Worm (Caenorhabditis elegans) whole organism, L2 larva: Measurements from ENCODE around the gene nhr-3.
A peak's percentile ranks its signal among the peaks of the same experiment; 100 is the strongest.

Experiments used
- C34F6.9 ChIP-seq: fragments of 150-350 bp; optimal IDR thresholded peaks from 2 replicates; lab custom pipeline; 2014; ENCODE audit warnings: missing biosample characterization, missing genetic modification characterization
- F13H6.1 ChIP-seq: sonication (generic microtip); optimal IDR thresholded peaks from 2 replicates; lab custom pipeline; 2016; ENCODE audit warnings: missing genetic modification characterization, missing compliant biosample characterization
- R02D3.7 ChIP-seq: fragments of 150-350 bp; optimal IDR thresholded peaks from 2 replicates; lab custom pipeline; 2014; ENCODE audit warnings: missing biosample characterization, missing genetic modification characterization
- Y55F3AM.14 ChIP-seq: fragments of 200-800 bp; sonication (Bioruptor generic); optimal IDR thresholded peaks from 2 replicates; lab custom pipeline; 2018; ENCODE audit warnings: mild to moderate bottlenecking, missing genetic modification characterization, missing compliant biosample characterization
- ZK546.5 ChIP-seq: sonication (generic microtip); optimal IDR thresholded peaks from 2 replicates; lab custom pipeline; 2017; ENCODE audit warnings: missing biosample characterization, missing genetic modification characterization
- alr-1 ChIP-seq: fragments of 150-350 bp; optimal IDR thresholded peaks from 2 replicates; lab custom pipeline; 2014; ENCODE audit warnings: missing biosample characterization, missing genetic modification characterization
- aly-2 ChIP-seq: fragments of 150-350 bp; optimal IDR thresholded peaks from 2 replicates; lab custom pipeline; 2014; ENCODE audit warnings: missing biosample characterization, missing genetic modification characterization
- ama-1 ChIP-seq: fragments of 150-350 bp; optimal IDR thresholded peaks from 2 replicates; lab custom pipeline; 2018; ENCODE audit warnings: inconsistent platforms
- blmp-1 ChIP-seq: sonication (generic microtip); optimal IDR thresholded peaks from 2 replicates; lab custom pipeline; 2017; ENCODE audit warnings: missing genetic modification characterization, mild to moderate bottlenecking, missing compliant biosample characterization, antibody characterized with exemption, moderate library complexity; ENCODE audit not compliant: insufficient read depth
- ceh-16 ChIP-seq: fragments of 150-350 bp; optimal IDR thresholded peaks from 2 replicates; lab custom pipeline; 2014; ENCODE audit warnings: missing biosample characterization, missing genetic modification characterization
- ceh-82 ChIP-seq: fragments of 150-350 bp; optimal IDR thresholded peaks from 2 replicates; lab custom pipeline; 2014; ENCODE audit warnings: missing biosample characterization, missing genetic modification characterization
- crh-2 ChIP-seq: sonication (generic microtip); optimal IDR thresholded peaks from 2 replicates; lab custom pipeline; 2017; ENCODE audit warnings: missing biosample characterization, missing genetic modification characterization
- dmd-4 ChIP-seq: sonication (generic microtip); optimal IDR thresholded peaks from 2 replicates; lab custom pipeline; 2017; ENCODE audit warnings: missing biosample characterization, missing genetic modification characterization
- egl-27 ChIP-seq: sonication (generic microtip); optimal IDR thresholded peaks from 3 replicates; lab custom pipeline; 2017; ENCODE audit warnings: missing biosample characterization, missing genetic modification reagents, missing genetic modification characterization
- elt-1 ChIP-seq: fragments of 150-350 bp; optimal IDR thresholded peaks from 2 replicates; lab custom pipeline; 2014; ENCODE audit warnings: missing biosample characterization, missing genetic modification characterization
- elt-3 ChIP-seq: sonication (generic microtip); optimal IDR thresholded peaks from 2 replicates; lab custom pipeline; 2017; ENCODE audit warnings: missing biosample characterization, missing genetic modification characterization
- fos-1 ChIP-seq: fragments of 150-350 bp; optimal IDR thresholded peaks from 2 replicates; lab custom pipeline; 2014; ENCODE audit warnings: missing biosample characterization, missing genetic modification characterization
- gmeb-1 ChIP-seq: fragments of 150-350 bp; optimal IDR thresholded peaks from 2 replicates; lab custom pipeline; 2014; ENCODE audit warnings: missing biosample characterization, missing genetic modification characterization
- lin-11 ChIP-seq: fragments of 150-350 bp; sonication (generic microtip); optimal IDR thresholded peaks from 2 replicates; lab custom pipeline; 2014; ENCODE audit warnings: missing biosample characterization, missing genetic modification characterization, inconsistent platforms, mixed read lengths
- lin-13 ChIP-seq: fragments of 150-350 bp; optimal IDR thresholded peaks from 2 replicates; lab custom pipeline; 2014; ENCODE audit warnings: missing biosample characterization, missing genetic modification reagents, missing genetic modification characterization
- lin-39 ChIP-seq: fragments of 150-350 bp; optimal IDR thresholded peaks from 2 replicates; lab custom pipeline; 2014; ENCODE audit warnings: missing biosample characterization, missing genetic modification reagents, missing genetic modification characterization
- lsy-2 ChIP-seq, 2 experiments: fragments of 150-350 bp in 1 of 2; sonication (generic microtip) in 1 of 2; optimal IDR thresholded peaks; 2 replicates each; lab custom pipeline; 2014 to 2017; ENCODE audit warnings: missing biosample characterization in 2 of 2, missing genetic modification characterization in 2 of 2
- mab-5 ChIP-seq: fragments of 150-350 bp; optimal IDR thresholded peaks from 2 replicates; lab custom pipeline; 2014; ENCODE audit warnings: missing biosample characterization, missing genetic modification characterization
- mbf-1 ChIP-seq: sonication (generic microtip); optimal IDR thresholded peaks from 2 replicates; lab custom pipeline; 2017; ENCODE audit warnings: missing biosample characterization, missing genetic modification characterization
- mdl-1 ChIP-seq, 2 experiments: fragments of 150-350 bp in 1 of 2; sonication (generic microtip) in 1 of 2; optimal IDR thresholded peaks; 2 replicates each; lab custom pipeline; 2017; ENCODE audit warnings: missing biosample characterization in 2 of 2, missing genetic modification characterization in 2 of 2
- nhr-10 ChIP-seq: sonication (generic microtip); optimal IDR thresholded peaks from 2 replicates; lab custom pipeline; 2017; ENCODE audit warnings: missing biosample characterization, missing genetic modification characterization
- nhr-11 ChIP-seq: fragments of 150-350 bp; optimal IDR thresholded peaks from 2 replicates; lab custom pipeline; 2014; ENCODE audit warnings: missing biosample characterization, missing genetic modification characterization
- nhr-12 ChIP-seq: fragments of 150-350 bp; optimal IDR thresholded peaks from 2 replicates; lab custom pipeline; 2014; ENCODE audit warnings: missing biosample characterization, missing genetic modification characterization
- nhr-129 ChIP-seq: fragments of 150-350 bp; optimal IDR thresholded peaks from 2 replicates; lab custom pipeline; 2014; ENCODE audit warnings: missing biosample characterization, missing genetic modification characterization
- nhr-21 ChIP-seq: fragments of 150-350 bp; optimal IDR thresholded peaks from 2 replicates; lab custom pipeline; 2014; ENCODE audit warnings: missing biosample characterization, missing genetic modification characterization
- nhr-23 ChIP-seq: fragments of 150-350 bp; optimal IDR thresholded peaks from 2 replicates; lab custom pipeline; 2014; ENCODE audit warnings: missing biosample characterization, missing genetic modification reagents, missing genetic modification characterization
- nhr-237 ChIP-seq: fragments of 150-350 bp; optimal IDR thresholded peaks from 2 replicates; lab custom pipeline; 2014; ENCODE audit warnings: missing biosample characterization, missing genetic modification characterization
- nhr-25 ChIP-seq: fragments of 150-350 bp; sonication (generic microtip); optimal IDR thresholded peaks from 3 replicates; lab custom pipeline; 2014; ENCODE audit warnings: missing biosample characterization, missing genetic modification characterization
- nhr-6 ChIP-seq: fragments of 150-350 bp; optimal IDR thresholded peaks from 2 replicates; lab custom pipeline; 2014; ENCODE audit warnings: missing biosample characterization, missing genetic modification characterization
- nhr-77 ChIP-seq: fragments of 150-350 bp; optimal IDR thresholded peaks from 2 replicates; lab custom pipeline; 2014; ENCODE audit warnings: missing biosample characterization, missing genetic modification characterization
- peb-1 ChIP-seq: fragments of 150-350 bp; optimal IDR thresholded peaks from 2 replicates; lab custom pipeline; 2014; ENCODE audit warnings: missing biosample characterization, missing genetic modification characterization
- sem-4 ChIP-seq: fragments of 150-350 bp; optimal IDR thresholded peaks from 2 replicates; lab custom pipeline; 2014; ENCODE audit warnings: missing biosample characterization, missing genetic modification reagents, missing genetic modification characterization
- skn-1 ChIP-seq: sonication (generic microtip); optimal IDR thresholded peaks from 2 replicates; lab custom pipeline; 2017; ENCODE audit warnings: missing biosample characterization, missing genetic modification characterization
- sma-3 ChIP-seq: sonication (generic microtip); optimal IDR thresholded peaks from 2 replicates; lab custom pipeline; 2016; ENCODE audit warnings: missing genetic modification reagents, missing genetic modification characterization, missing compliant biosample characterization
- sma-9 ChIP-seq, 2 experiments: fragments of 150-350 bp in 1 of 2; sonication (generic microtip) in 1 of 2; optimal IDR thresholded peaks; 2 replicates each; lab custom pipeline; 2014 to 2016; ENCODE audit warnings: missing genetic modification characterization in 2 of 2, mild to moderate bottlenecking in 1 of 2, missing biosample characterization in 1 of 2, missing compliant biosample characterization in 1 of 2, missing genetic modification reagents in 1 of 2, moderate library complexity in 1 of 2
- snpc-4 ChIP-seq: fragments of 150-350 bp; optimal IDR thresholded peaks from 2 replicates; lab custom pipeline; 2014; ENCODE audit warnings: missing biosample characterization, missing genetic modification characterization
- unc-39 ChIP-seq: fragments of 150-350 bp; optimal IDR thresholded peaks from 2 replicates; lab custom pipeline; 2014; ENCODE audit warnings: missing biosample characterization, missing genetic modification characterization
- unc-55 ChIP-seq: fragments of 150-350 bp; sonication (generic microtip); optimal IDR thresholded peaks from 3 replicates; lab custom pipeline; 2014; ENCODE audit warnings: missing biosample characterization, missing genetic modification reagents, missing genetic modification characterization
- unc-62 ChIP-seq: fragments of 150-350 bp; optimal IDR thresholded peaks from 2 replicates; lab custom pipeline; 2014; ENCODE audit warnings: missing biosample characterization, missing genetic modification reagents, missing genetic modification characterization
- zag-1 ChIP-seq: fragments of 150-350 bp; optimal IDR thresholded peaks from 2 replicates; lab custom pipeline; 2014; ENCODE audit warnings: missing biosample characterization, missing genetic modification characterization
- ztf-1 ChIP-seq: fragments of 200-800 bp; sonication (Bioruptor generic); conservative IDR thresholded peaks from 2 replicates; pipeline ENCODE4 v1.3.6; 2022; ENCODE audit warnings: missing genetic modification characterization, missing compliant biosample characterization
- ztf-11 ChIP-seq: sonication (generic microtip); optimal IDR thresholded peaks from 2 replicates; lab custom pipeline; 2017; ENCODE audit warnings: missing biosample characterization, missing genetic modification characterization
- ztf-4 ChIP-seq: fragments of 150-350 bp; optimal IDR thresholded peaks from 2 replicates; lab custom pipeline; 2014; ENCODE audit warnings: missing biosample characterization, missing genetic modification characterization

nhr-3 gene

DNA sequence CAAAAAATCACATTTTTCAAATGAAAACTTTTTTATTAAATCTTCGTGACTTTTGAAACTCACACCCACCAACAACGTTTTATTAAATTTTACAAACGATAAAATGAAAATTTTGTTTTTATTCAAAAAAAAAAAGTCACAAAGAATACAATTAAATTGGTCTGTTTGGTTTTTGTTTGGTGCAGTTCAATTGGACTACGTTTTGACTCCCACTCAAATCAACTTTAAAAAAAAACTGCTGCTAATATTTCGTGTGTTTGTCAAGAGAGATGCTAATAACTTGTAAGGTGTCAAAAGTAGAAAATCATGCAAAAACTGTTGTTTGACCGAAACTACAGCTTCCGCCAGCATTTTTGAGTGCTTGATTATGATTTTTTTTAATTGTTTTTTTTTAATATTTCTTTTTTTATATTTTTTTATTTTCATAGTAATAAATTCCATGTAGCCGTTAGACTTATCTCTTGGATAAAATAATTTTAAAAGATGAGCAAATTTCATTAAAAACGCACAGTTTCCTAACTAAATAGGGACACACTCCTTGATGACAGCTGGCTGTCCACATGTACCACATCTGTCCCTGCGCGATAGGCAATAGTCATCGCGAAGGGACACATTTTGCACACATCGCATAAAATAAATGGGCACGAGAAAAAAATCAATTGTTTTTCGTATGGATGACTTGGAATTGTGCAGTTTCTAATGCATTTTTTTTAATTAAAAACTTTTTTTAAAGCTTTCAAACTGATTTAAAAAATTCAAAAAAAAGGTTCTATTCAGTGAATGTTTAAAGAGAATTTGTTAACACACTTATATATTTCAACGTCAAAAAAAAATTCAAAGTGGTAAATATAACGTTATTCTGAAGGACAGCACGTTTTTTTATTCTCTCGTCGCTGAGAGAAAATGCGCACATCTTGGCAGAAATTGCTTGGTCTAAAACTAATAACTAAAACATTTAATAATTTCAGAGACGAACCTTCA, 32.7 kb upstream of the nhr-3 start:
- peak; percentile 100 for TF ChIP-seq crh-2 (tag; lab: Kevin White, UChicago)
- no peak for TF ChIP-seq peb-1 (tag; lab: Kevin White, UChicago)
- peak; percentile 69 for TF ChIP-seq ama-1 (lab: Kevin White, UChicago)
- TF ChIP-seq snpc-4 (tag; lab: Kevin White, UChicago): peak; percentile 92
- peak; percentile 97 for TF ChIP-seq lin-39 (tag; lab: Kevin White, UChicago)
- no peak for TF ChIP-seq nhr-23
- TF ChIP-seq R02D3.7 (tag; lab: Kevin White, UChicago): peak; percentile 83
- TF ChIP-seq gmeb-1 (tag; lab: Kevin White, UChicago): peak; percentile 94
- peak; percentile 74 for TF ChIP-seq dmd-4
- peak; percentile 91 for TF ChIP-seq elt-3
- TF ChIP-seq fos-1 (tag; lab: Kevin White, UChicago): peak; percentile 99
- TF ChIP-seq mbf-1 (tag; lab: Kevin White, UChicago): peak; percentile 79
- TF ChIP-seq unc-55 (GFP tag; lab: Kevin White, UChicago): peak; percentile 99
- peak; percentile 99 for TF ChIP-seq ztf-4 (tag; lab: Kevin White, UChicago)
- TF ChIP-seq nhr-129 (tag; lab: Kevin White, UChicago): peak; percentile 100
- TF ChIP-seq lin-13 (GFP tag; lab: Kevin White, UChicago): peak; percentile 99
- peak; percentile 99 for TF ChIP-seq nhr-25 (tag; lab: Kevin White, UChicago)
- peak; percentile 100 for TF ChIP-seq ceh-82 (tag; lab: Kevin White, UChicago)
- peak; percentile 99 for TF ChIP-seq sma-3
- peak; percentile 98 for TF ChIP-seq nhr-10 (tag; lab: Kevin White, UChicago)
- peak; percentile 97 for TF ChIP-seq ceh-16
- peak; percentile 82 for TF ChIP-seq ztf-11 (tag; lab: Kevin White, UChicago)
- peak; percentile 100 for TF ChIP-seq nhr-21
- peak; percentile 99 for TF ChIP-seq unc-62
- peak; percentile 97 for TF ChIP-seq aly-2
- peak; percentile 79 for TF ChIP-seq unc-39 (tag; lab: Kevin White, UChicago)
- TF ChIP-seq nhr-11 (tag; lab: Kevin White, UChicago): peak; percentile 81
- peak; percentile 98 for TF ChIP-seq Y55F3AM.14 (GFP tag; lab: Kevin White, UChicago)
- peak; percentile 97 for TF ChIP-seq lsy-2 (tag; optimal IDR thresholded peaks at IDR 0.05; lab: Kevin White, UChicago)
- TF ChIP-seq sma-9 (GFP tag; optimal IDR thresholded peaks at IDR 0.05; lab: Kevin White, UChicago): peak; percentile 99
- TF ChIP-seq sma-9 (tag; optimal IDR thresholded peaks at IDR 0.05; lab: Kevin White, UChicago): no peak
- peak; percentile 88 for TF ChIP-seq ZK546.5 (tag; lab: Kevin White, UChicago)
- TF ChIP-seq nhr-6 (tag; lab: Kevin White, UChicago): peak; percentile 99
- TF ChIP-seq sem-4 (tag; lab: Kevin White, UChicago): peak; percentile 99
- TF ChIP-seq ztf-1 (GFP tag; lab: Robert Waterston, UW): no peak
- TF ChIP-seq F13H6.1 (tag; lab: Kevin White, UChicago): peak; percentile 99
- peak; percentile 98 for TF ChIP-seq lin-11
- peak; percentile 99 for TF ChIP-seq nhr-77 (tag; lab: Kevin White, UChicago)
- no peak for TF ChIP-seq elt-1
- peak; percentile 99 for TF ChIP-seq C34F6.9
- peak; percentile 87 for TF ChIP-seq blmp-1 (tag; lab: Kevin White, UChicago)
- peak; percentile 80 for TF ChIP-seq nhr-12
- peak; percentile 99 for TF ChIP-seq mab-5 (tag; lab: Kevin White, UChicago)
- TF ChIP-seq mdl-1 (tag; optimal IDR thresholded peaks at IDR 0.05; lab: Kevin White, UChicago): peak; percentile 96 to 97
- peak; percentile 98 for TF ChIP-seq egl-27
- TF ChIP-seq skn-1 (tag; lab: Kevin White, UChicago): peak; percentile 85
- TF ChIP-seq zag-1 (tag; lab: Kevin White, UChicago): peak; percentile 99
- peak; percentile 98 for TF ChIP-seq nhr-237 (tag; lab: Kevin White, UChicago)
- TF ChIP-seq alr-1: no peak
